Fruit fly (Drosophila melanogaster) whole organism, embryonic: ENCODE results near the gene Hf.

Source experiments
- Bteb2 ChIP-seq: fragments of 200-800 bp; sonication (Bioruptor generic); optimal IDR thresholded peaks from 2 replicates; lab custom pipeline; 2016; ENCODE audit warnings: missing biosample characterization, missing genetic modification characterization
- CG13296 ChIP-seq: fragments of 200-800 bp; sonication (Bioruptor generic); optimal IDR thresholded peaks from 3 replicates; lab custom pipeline; 2018; ENCODE audit warnings: missing biosample characterization, mild to moderate bottlenecking, missing genetic modification characterization
- CG2875 ChIP-seq: fragments of 200-800 bp; sonication (Bioruptor generic); optimal IDR thresholded peaks from 2 replicates; lab custom pipeline; 2017; ENCODE audit warnings: missing biosample characterization, mild to moderate bottlenecking, missing genetic modification characterization, missing genetic modification reagents
- CrebB ChIP-seq: fragments of 200-800 bp; sonication (Bioruptor generic); optimal IDR thresholded peaks from 3 replicates; lab custom pipeline; 2018; ENCODE audit warnings: missing biosample characterization, mild to moderate bottlenecking, missing genetic modification characterization
- D19B ChIP-seq: fragments of 200-800 bp; sonication (Bioruptor generic); optimal IDR thresholded peaks from 2 replicates; lab custom pipeline; 2017; ENCODE audit warnings: missing biosample characterization, mild to moderate bottlenecking, missing genetic modification characterization
- Drgx ChIP-seq: fragments of 200-800 bp; sonication (Bioruptor generic); IDR thresholded peaks from 2 replicates; pipeline ENCODE4 v1.3.6; 2022; ENCODE audit warnings: missing biosample characterization, missing genetic modification characterization
- Myb ChIP-seq: fragments of 200-800 bp; sonication (Bioruptor generic); optimal IDR thresholded peaks from 2 replicates; lab custom pipeline; 2016; ENCODE audit warnings: missing biosample characterization, missing genetic modification characterization
- Rx ChIP-seq: fragments of 200-800 bp; sonication (Bioruptor generic); IDR thresholded peaks from 2 replicates; pipeline ENCODE4 v1.3.6; 2022; ENCODE audit warnings: missing biosample characterization, missing genetic modification characterization
- nerfin-1 ChIP-seq: fragments of 200-800 bp; sonication (Bioruptor generic); optimal IDR thresholded peaks from 3 replicates; lab custom pipeline; 2019; ENCODE audit warnings: missing biosample characterization, mild to moderate bottlenecking, missing genetic modification characterization, moderate library complexity
- sc ChIP-seq, 3 experiments: fragments of >200 bp in 2 of 3; fragments of 200-800 bp in 1 of 3; sonication (Bioruptor generic) in 1 of 3; optimal IDR thresholded peaks; 2 replicates in 2 of 3; 3 replicates in 1 of 3; lab custom pipeline; 2017; ENCODE audit warnings: mild to moderate bottlenecking in 1 of 3, missing biosample characterization in 1 of 3, missing genetic modification characterization in 1 of 3, missing genetic modification reagents in 1 of 3
- scrt ChIP-seq: fragments of 200-800 bp; sonication (Bioruptor generic); optimal IDR thresholded peaks from 2 replicates; lab custom pipeline; 2018; ENCODE audit warnings: missing biosample characterization, mild to moderate bottlenecking, missing genetic modification characterization, moderate library complexity
- wek ChIP-seq: fragments of 200-800 bp; sonication (Bioruptor generic); optimal IDR thresholded peaks from 3 replicates; lab custom pipeline; 2018; ENCODE audit warnings: missing biosample characterization, mild to moderate bottlenecking, missing genetic modification characterization, moderate library complexity

Gene Hf

DNA sequence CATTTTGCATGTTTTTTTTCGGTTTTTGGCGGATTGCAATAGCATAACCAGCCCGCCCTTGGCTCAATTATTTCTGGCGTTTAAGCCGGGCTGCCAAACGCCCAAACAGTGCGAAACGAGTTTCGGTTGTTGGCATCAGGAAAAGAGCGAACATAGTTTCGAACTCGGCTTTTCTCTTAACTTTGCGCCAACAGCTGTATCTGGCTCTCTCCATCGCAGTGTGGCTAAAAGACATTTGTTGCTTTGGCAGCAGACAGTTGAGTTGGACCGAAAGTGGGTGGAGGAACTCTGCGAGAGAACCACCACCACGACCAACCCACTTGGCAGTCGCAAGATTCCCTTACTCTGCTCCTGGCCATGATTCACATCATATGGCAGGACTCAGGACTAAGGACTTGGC lies 50.5 kb downstream of the Hf start (continued):
- no peak for TF ChIP-seq CG13296 (GFP tag; lab: Kevin White, UChicago)
- no peak for TF ChIP-seq Rx (GFP tag; lab: Robert Waterston, UW)
- TF ChIP-seq Myb = no peak
- TF ChIP-seq Drgx (GFP tag; lab: Robert Waterston, UW) = no peak
- no peak for TF ChIP-seq Bteb2
- no peak for TF ChIP-seq CG2875 (GFP tag; lab: Kevin White, UChicago)
- TF ChIP-seq CrebB = no peak
- no peak for TF ChIP-seq wek (GFP tag; lab: Kevin White, UChicago)
- no peak for TF ChIP-seq D19B (GFP tag; lab: Kevin White, UChicago)
- TF ChIP-seq nerfin-1 = peak; percentile 6
- peak; percentile 89 for TF ChIP-seq scrt (GFP tag; lab: Kevin White, UChicago)
- TF ChIP-seq sc (optimal IDR thresholded peaks at IDR 0.05; lab: Kevin White, UChicago) = no peak
- no peak for TF ChIP-seq sc (GFP tag; optimal IDR thresholded peaks at IDR 0.05; lab: Kevin White, UChicago)
